Fruit fly (Drosophila melanogaster): ENCODE data around the gene CG8997.

CG8997 gene

DNA sequence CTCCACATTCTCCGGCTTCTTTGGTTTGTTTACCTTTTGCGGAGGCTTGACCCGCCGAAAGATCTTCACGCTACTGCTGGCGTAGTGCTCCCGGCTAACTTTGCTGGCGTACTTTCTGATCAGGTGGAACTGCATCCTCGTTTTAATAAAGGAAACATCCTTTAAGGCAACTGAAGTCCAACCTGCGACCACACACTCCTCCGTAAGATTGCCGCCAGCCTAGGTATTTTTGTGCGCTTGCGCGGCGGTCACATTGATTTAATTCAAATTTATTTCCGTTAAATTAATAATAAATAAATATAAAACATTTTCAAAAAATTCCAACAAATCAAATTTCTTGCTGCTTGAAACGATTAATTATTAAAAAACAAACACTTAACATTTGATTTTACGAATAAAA lies 17.6 kb downstream of the CG8997 start, which contains the start of gene PolG1:
Gene PolG1 (minus strand): TSS at position 216 of the 400 bp plus-strand sequence.
- TF ChIP-seq spab (GFP tag; optimal IDR thresholded peaks at IDR 0.05): no peak
- no peak for TF ChIP-seq acj6 (GFP tag; optimal IDR thresholded peaks at IDR 0.05)
- TF ChIP-seq OdsH (GFP tag; optimal IDR thresholded peaks at IDR 0.05): no peak
- no peak for TF ChIP-seq CG8319 (GFP tag; optimal IDR thresholded peaks at IDR 0.05)
- TF ChIP-seq CG1621 (tag; optimal IDR thresholded peaks at IDR 0.05): peak; percentile 77
- TF ChIP-seq CG6276 (GFP tag; optimal IDR thresholded peaks at IDR 0.05): no peak
- no peak for TF ChIP-seq topi (GFP tag; optimal IDR thresholded peaks at IDR 0.05)

DNA sequence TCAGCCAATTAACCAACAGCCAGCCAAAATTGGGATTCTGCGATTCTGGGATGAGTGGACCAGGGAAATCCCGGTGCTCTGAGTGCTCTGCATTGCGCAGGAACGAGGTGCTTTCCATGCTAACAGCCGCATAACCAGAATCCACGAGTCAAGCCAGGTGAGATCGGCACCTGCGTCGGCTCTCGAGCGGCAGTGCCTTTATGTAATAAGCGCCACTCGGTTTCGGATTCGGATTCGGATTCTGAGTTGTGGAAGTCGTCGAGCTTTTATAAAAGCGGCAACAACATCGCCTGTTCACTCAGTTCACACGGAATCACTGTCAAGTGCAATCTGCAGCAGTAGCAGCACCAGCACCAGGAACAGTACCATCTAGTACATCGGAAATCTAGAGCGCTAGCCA lies 24.2 kb downstream of the CG8997 start, which contains the start of gene b:
Gene b (plus strand): TSS at position 301 of the 400 bp plus-strand sequence.
- TF ChIP-seq CG11762 (GFP tag; optimal IDR thresholded peaks at IDR 0.05; ENCODE audit: insufficient read depth) (no peak), CG8632 (GFP tag; optimal IDR thresholded peaks at IDR 0.05) (no peak), CG3032 (tag; optimal IDR thresholded peaks at IDR 0.05) (no peak), CG15336 (GFP tag; IDR thresholded peaks at IDR 0.05) (no peak), CG10631 (GFP tag; optimal IDR thresholded peaks at IDR 0.05) (no peak), CG8319 (GFP tag; optimal IDR thresholded peaks at IDR 0.05) (no peak), CG10669 (GFP tag; optimal IDR thresholded peaks at IDR 0.05) (no peak), CG11902 (GFP tag; optimal IDR thresholded peaks at IDR 0.05) (no peak), ss (GFP tag; optimal IDR thresholded peaks at IDR 0.05) (no peak), Ets96B (tag; optimal IDR thresholded peaks at IDR 0.05) (no peak), esn (GFP tag; optimal IDR thresholded peaks at IDR 0.05) (no peak), CG4318 (GFP tag; optimal IDR thresholded peaks at IDR 0.05) (no peak), dsx (GFP tag; optimal IDR thresholded peaks at IDR 0.05; ENCODE audit: poor library complexity, severe bottlenecking) (no peak), CG6163 (GFP tag; IDR thresholded peaks at IDR 0.05) (no peak), CG6854 (GFP tag; optimal IDR thresholded peaks at IDR 0.05) (no peak), vri (GFP tag; optimal IDR thresholded peaks at IDR 0.05) (no peak), Gug (GFP tag; IDR thresholded peaks at IDR 0.05) (no peak), CG6276 (GFP tag; optimal IDR thresholded peaks at IDR 0.05) (no peak), CG9139 (GFP tag; optimal IDR thresholded peaks at IDR 0.05) (no peak), fkh (GFP tag; optimal IDR thresholded peaks at IDR 0.05) (no peak)

DNA sequence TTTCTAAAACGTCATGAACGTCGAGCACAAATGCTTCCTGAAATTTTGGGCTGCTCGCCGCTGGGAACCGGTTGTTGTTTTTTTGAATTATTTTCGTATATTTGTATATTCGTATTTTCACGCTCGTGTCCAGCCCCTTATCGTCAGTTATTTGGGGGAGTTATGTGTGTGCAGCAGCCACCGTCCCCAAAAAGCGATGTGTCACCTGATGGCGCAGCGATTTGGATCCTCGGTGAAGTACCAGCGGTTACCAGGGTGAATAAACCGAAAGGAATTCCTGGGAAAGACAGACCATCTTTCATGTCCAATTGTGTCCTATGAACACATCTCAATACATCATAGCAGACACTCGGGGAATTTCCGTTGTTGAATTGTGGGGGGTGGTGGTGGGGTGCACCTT lies 24.9 kb downstream of the CG8997 start:
- TF ChIP-seq dsx (GFP tag; optimal IDR thresholded peaks at IDR 0.05; ENCODE audit: poor library complexity, severe bottlenecking) (no peak), CG10631 (GFP tag; optimal IDR thresholded peaks at IDR 0.05) (no peak), OdsH (GFP tag; optimal IDR thresholded peaks at IDR 0.05) (no peak), Sox14 (GFP tag; optimal IDR thresholded peaks at IDR 0.05) (no peak), dac (GFP tag; optimal IDR thresholded peaks at IDR 0.05) (no peak), CG31627 (GFP tag; optimal IDR thresholded peaks at IDR 0.05) (no peak), Hr39 (GFP tag; optimal IDR thresholded peaks at IDR 0.05) (no peak), CG3032 (tag; optimal IDR thresholded peaks at IDR 0.05) (no peak), CG9139 (GFP tag; optimal IDR thresholded peaks at IDR 0.05) (no peak), Blimp-1 (GFP tag; optimal IDR thresholded peaks at IDR 0.05) (no peak), CG8632 (GFP tag; optimal IDR thresholded peaks at IDR 0.05) (no peak), vri (GFP tag; optimal IDR thresholded peaks at IDR 0.05) (no peak), pdm3 (GFP tag; optimal IDR thresholded peaks at IDR 0.05) (no peak), Sox102F (GFP tag; optimal IDR thresholded peaks at IDR 0.05) (no peak), Hr38 (GFP tag; optimal IDR thresholded peaks at IDR 0.05) (no peak), CG32006 (GFP tag; optimal IDR thresholded peaks at IDR 0.05) (no peak), achi (GFP tag; optimal IDR thresholded peaks at IDR 0.05) (no peak), CG3919 (GFP tag; optimal IDR thresholded peaks at IDR 0.05) (no peak), acj6 (GFP tag; optimal IDR thresholded peaks at IDR 0.05) (no peak), Hr4 (GFP tag; optimal IDR thresholded peaks at IDR 0.05) (no peak)

Data from whole organism, prepupa.